Worm (Caenorhabditis elegans) whole organism, L2 larva: ENCODE results near the gene scl-27.

Source experiments
- F13H6.1 ChIP-seq: sonication (generic microtip); optimal IDR thresholded peaks from 2 replicates; lab custom pipeline; 2016; ENCODE audit warnings: missing genetic modification characterization, missing compliant biosample characterization
- ZK546.5 ChIP-seq: sonication (generic microtip); optimal IDR thresholded peaks from 2 replicates; lab custom pipeline; 2017; ENCODE audit warnings: missing biosample characterization, missing genetic modification characterization
- blmp-1 ChIP-seq: sonication (generic microtip); optimal IDR thresholded peaks from 2 replicates; lab custom pipeline; 2017; ENCODE audit warnings: missing genetic modification characterization, mild to moderate bottlenecking, missing compliant biosample characterization, antibody characterized with exemption, moderate library complexity; ENCODE audit not compliant: insufficient read depth
- elt-3 ChIP-seq: sonication (generic microtip); optimal IDR thresholded peaks from 2 replicates; lab custom pipeline; 2017; ENCODE audit warnings: missing biosample characterization, missing genetic modification characterization
- lin-11 ChIP-seq: fragments of 150-350 bp; sonication (generic microtip); optimal IDR thresholded peaks from 2 replicates; lab custom pipeline; 2014; ENCODE audit warnings: missing biosample characterization, missing genetic modification characterization, inconsistent platforms, mixed read lengths
- lin-39 ChIP-seq: fragments of 150-350 bp; optimal IDR thresholded peaks from 2 replicates; lab custom pipeline; 2014; ENCODE audit warnings: missing biosample characterization, missing genetic modification reagents, missing genetic modification characterization
- nhr-237 ChIP-seq: fragments of 150-350 bp; optimal IDR thresholded peaks from 2 replicates; lab custom pipeline; 2014; ENCODE audit warnings: missing biosample characterization, missing genetic modification characterization
- nhr-25 ChIP-seq: fragments of 150-350 bp; sonication (generic microtip); optimal IDR thresholded peaks from 3 replicates; lab custom pipeline; 2014; ENCODE audit warnings: missing biosample characterization, missing genetic modification characterization
- nhr-6 ChIP-seq: fragments of 150-350 bp; optimal IDR thresholded peaks from 2 replicates; lab custom pipeline; 2014; ENCODE audit warnings: missing biosample characterization, missing genetic modification characterization
- zag-1 ChIP-seq: fragments of 150-350 bp; optimal IDR thresholded peaks from 2 replicates; lab custom pipeline; 2014; ENCODE audit warnings: missing biosample characterization, missing genetic modification characterization
- ztf-1 ChIP-seq: fragments of 200-800 bp; sonication (Bioruptor generic); conservative IDR thresholded peaks from 2 replicates; pipeline ENCODE4 v1.3.6; 2022; ENCODE audit warnings: missing genetic modification characterization, missing compliant biosample characterization

DNA sequence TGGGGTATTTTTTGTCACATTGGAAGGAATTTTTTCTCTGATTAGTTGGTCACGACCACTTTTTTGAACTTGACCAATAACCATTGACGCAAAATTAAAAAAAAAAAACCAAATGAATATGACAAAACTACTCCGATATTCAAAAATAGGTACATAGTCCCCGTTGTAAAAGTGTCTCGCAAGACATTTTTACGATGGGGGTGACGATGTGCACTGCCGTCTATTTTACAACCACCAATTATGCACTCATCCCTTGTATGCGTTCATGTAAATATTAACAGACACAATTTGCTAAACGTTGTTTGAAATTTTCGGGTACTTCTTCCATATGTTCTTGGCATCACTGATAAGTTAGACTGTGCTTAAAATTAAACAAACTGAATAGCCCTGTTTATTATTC is at the start of gene scl-27:
- TF ChIP-seq nhr-6 (tag; lab: Kevin White, UChicago) (no peak), blmp-1 (tag; lab: Kevin White, UChicago) (no peak), nhr-25 (no peak), ZK546.5 (tag; lab: Kevin White, UChicago) (no peak), zag-1 (tag; lab: Kevin White, UChicago) (no peak), lin-39 (tag; lab: Kevin White, UChicago) (no peak), F13H6.1 (no peak), nhr-237 (tag; lab: Kevin White, UChicago) (no peak), ztf-1 (no peak), elt-3 (tag; lab: Kevin White, UChicago) (no peak), lin-11 (no peak)
